Fruit fly (Drosophila melanogaster) whole organism, wandering third instar larva: Measurements from ENCODE around the gene CG6083.

Source experiments
- CG32264 ChIP-seq: fragments of 200-800 bp; sonication (Bioruptor generic); optimal IDR thresholded peaks from 2 replicates; lab custom pipeline; 2016; ENCODE audit warnings: missing biosample characterization, missing genetic modification characterization
- Hr78 ChIP-seq: fragments of >200 bp; optimal IDR thresholded peaks from 2 replicates; lab custom pipeline; 2017; ENCODE audit warnings: missing biosample characterization, missing genetic modification characterization
- Mio ChIP-seq: sonication (Bioruptor generic); optimal IDR thresholded peaks from 2 replicates; lab custom pipeline; 2016; ENCODE audit warnings: missing biosample characterization, missing genetic modification characterization
- Myc ChIP-seq: fragments of >200 bp; optimal IDR thresholded peaks from 2 replicates; lab custom pipeline; 2017
- N ChIP-seq: fragments of >200 bp; optimal IDR thresholded peaks from 2 replicates; lab custom pipeline; 2018; ENCODE audit warnings: missing biosample characterization, missing external identifiers, missing genetic modification characterization
- Rel ChIP-seq, 2 experiments: fragments of 200-800 bp; sonication (Bioruptor generic) in 1 of 2; optimal IDR thresholded peaks; 2 replicates in 1 of 2; 3 replicates in 1 of 2; lab custom pipeline; 2016 to 2019; ENCODE audit warnings: mild to moderate bottlenecking in 2 of 2, missing biosample characterization in 2 of 2, missing genetic modification characterization in 2 of 2, moderate library complexity in 1 of 2
- Sp1 ChIP-seq: fragments of 200-800 bp; sonication (Bioruptor generic); optimal IDR thresholded peaks from 3 replicates; lab custom pipeline; 2019; ENCODE audit warnings: missing biosample characterization, mild to moderate bottlenecking, missing genetic modification characterization, moderate library complexity
- br ChIP-seq: fragments of 200-800 bp; sonication (Bioruptor generic); optimal IDR thresholded peaks from 2 replicates; lab custom pipeline; 2016; ENCODE audit warnings: missing biosample characterization, missing genetic modification characterization
- ey ChIP-seq: fragments of 200-800 bp; sonication (Bioruptor generic); optimal IDR thresholded peaks from 2 replicates; lab custom pipeline; 2016; ENCODE audit warnings: missing biosample characterization, missing genetic modification characterization
- pan ChIP-seq: fragments of >200 bp; optimal IDR thresholded peaks from 2 replicates; lab custom pipeline; 2017
- sage ChIP-seq: fragments of 200-800 bp; sonication (Bioruptor generic); optimal IDR thresholded peaks from 2 replicates; lab custom pipeline; 2016; ENCODE audit warnings: missing biosample characterization, mild to moderate bottlenecking, missing genetic modification characterization
- tai ChIP-seq: sonication (Bioruptor generic); optimal IDR thresholded peaks from 2 replicates; lab custom pipeline; 2016; ENCODE audit warnings: missing biosample characterization, missing genetic modification characterization

DNA sequence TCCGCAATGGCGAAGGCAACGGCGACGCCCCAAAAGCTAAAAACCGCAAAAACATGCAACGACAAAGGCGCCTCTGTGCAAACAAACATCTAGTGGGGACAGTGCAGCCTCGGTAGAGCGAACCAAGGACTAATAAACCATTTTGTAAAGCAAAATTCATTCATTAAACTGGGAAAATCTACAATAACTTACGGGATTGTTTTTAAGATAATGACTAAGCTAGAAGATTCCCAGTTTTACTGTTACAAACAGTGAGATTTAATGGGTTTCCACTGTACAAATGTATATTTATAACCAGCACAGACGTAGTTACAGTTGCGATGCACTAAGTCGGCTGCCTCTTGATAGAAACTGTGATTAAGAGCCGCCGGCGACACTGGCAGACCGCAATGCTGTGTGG is 30.3 kb upstream of the CG6083 start:
- TF ChIP-seq pan (lab: Kevin White, UChicago) (no peak), Rel (GFP tag; optimal IDR thresholded peaks at IDR 0.05; lab: Kevin White, UChicago) (no peak), Rel (tag; optimal IDR thresholded peaks at IDR 0.05; lab: Kevin White, UChicago) (no peak), CG32264 (GFP tag; lab: Kevin White, UChicago) (no peak), Mio (GFP tag; lab: Kevin White, UChicago) (no peak), tai (GFP tag; lab: Kevin White, UChicago) (no peak), br (GFP tag; lab: Kevin White, UChicago) (no peak), Sp1 (GFP tag; lab: Kevin White, UChicago) (no peak), ey (GFP tag; lab: Kevin White, UChicago) (no peak), Myc (lab: Kevin White, UChicago) (no peak), sage (GFP tag; lab: Kevin White, UChicago) (no peak), Hr78 (no peak), N (no peak)
